Worm (Caenorhabditis elegans) whole organism, L4 larva: ENCODE measurements around the gene frpr-5.

Experiments used
- F44E2.7 ChIP-seq: fragments of 200-800 bp; sonication (Bioruptor generic); IDR thresholded peaks from 2 replicates; pipeline ENCODE4 v2.1.2; 2022; ENCODE audit warnings: missing genetic modification characterization, missing compliant biosample characterization
- ceh-44 ChIP-seq: fragments of 200-800 bp; sonication (Bioruptor generic); IDR thresholded peaks from 2 replicates; pipeline ENCODE4 v1.3.6; 2022; ENCODE audit warnings: missing genetic modification reagents, missing genetic modification characterization, missing compliant biosample characterization
- daf-16 ChIP-seq, 3 experiments: sonication (generic microtip); optimal IDR thresholded peaks; 2 replicates each; lab custom pipeline; 2016 to 2017; ENCODE audit warnings: missing genetic modification characterization in 3 of 3, missing genetic modification reagents in 3 of 3, mild to moderate bottlenecking in 2 of 3, missing compliant biosample characterization in 2 of 3, missing biosample characterization in 1 of 3, moderate library complexity in 1 of 3
- fkh-10 ChIP-seq: fragments of 150-350 bp; optimal IDR thresholded peaks from 2 replicates; lab custom pipeline; 2014; ENCODE audit warnings: missing biosample characterization, missing genetic modification reagents, missing genetic modification characterization
- jun-1 ChIP-seq: fragments of 150-350 bp; optimal IDR thresholded peaks from 2 replicates; lab custom pipeline; 2014; ENCODE audit warnings: missing biosample characterization, missing genetic modification reagents, missing genetic modification characterization
- lin-38 ChIP-seq: fragments of 200-800 bp; sonication (Bioruptor generic); IDR thresholded peaks from 2 replicates; pipeline ENCODE4 v1.3.6; 2022; ENCODE audit warnings: missing genetic modification reagents, missing genetic modification characterization, missing compliant biosample characterization
- nhr-237 ChIP-seq: sonication (generic microtip); optimal IDR thresholded peaks from 2 replicates; lab custom pipeline; 2017; ENCODE audit warnings: missing biosample characterization, missing genetic modification characterization
- pha-4 ChIP-seq, 2 experiments: fragments of 150-350 bp in 1 of 2; fragments of 200-800 bp in 1 of 2; sonication (Bioruptor generic) in 1 of 2; IDR thresholded peaks in 1 of 2; optimal IDR thresholded peaks in 1 of 2; 2 replicates each; pipeline versions ENCODE4 v1.3.6 to Lab custom; 2014 to 2022; ENCODE audit warnings: missing genetic modification characterization in 2 of 2, missing genetic modification reagents in 2 of 2, missing biosample characterization in 1 of 2, missing compliant biosample characterization in 1 of 2
- zag-1 ChIP-seq: fragments of 150-350 bp; optimal IDR thresholded peaks from 2 replicates; lab custom pipeline; 2014; ENCODE audit warnings: missing biosample characterization, missing genetic modification characterization

DNA sequence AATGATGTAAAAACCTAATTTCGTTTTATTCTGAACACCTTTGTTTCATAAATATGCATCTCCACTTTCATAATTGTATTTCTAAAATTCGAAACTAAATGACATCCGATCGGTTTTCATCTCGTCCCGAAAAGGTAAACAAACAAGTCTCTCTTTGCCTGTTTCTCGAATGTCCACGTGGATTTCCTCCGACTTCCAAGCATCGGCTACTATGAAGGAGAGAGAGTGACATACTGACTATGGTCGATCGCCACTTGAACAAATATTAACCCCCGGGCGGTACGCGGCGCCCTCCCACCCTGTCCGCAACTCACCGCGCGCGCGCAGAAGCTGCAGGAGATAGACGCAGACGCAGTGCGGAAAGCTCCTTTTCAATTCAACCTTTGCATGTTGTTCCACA is 40.0 kb upstream of the frpr-5 start:
- TF ChIP-seq daf-16 (GFP tag; optimal IDR thresholded peaks at IDR 0.05; lab: Kevin White, UChicago) (no peak), daf-16 (tag; optimal IDR thresholded peaks at IDR 0.05; lab: Kevin White, UChicago) (no peak), F44E2.7 (GFP tag; lab: Robert Waterston, UW) (no peak), zag-1 (tag; lab: Kevin White, UChicago) (no peak), jun-1 (no peak), pha-4 (GFP tag; IDR thresholded peaks at IDR 0.05; lab: Robert Waterston, UW) (no peak), pha-4 (tag; optimal IDR thresholded peaks at IDR 0.05; lab: Kevin White, UChicago) (no peak), fkh-10 (no peak), nhr-237 (no peak), lin-38 (GFP tag; lab: Robert Waterston, UW) (no peak), ceh-44 (GFP tag; lab: Robert Waterston, UW) (no peak)
